Worm (Caenorhabditis elegans) whole organism, young adult: Measurements from ENCODE around the gene cup-5.

Source experiments
- C06A6.2 ChIP-seq: fragments of 200-800 bp; sonication (Bioruptor generic); conservative IDR thresholded peaks from 2 replicates; pipeline ENCODE4 v1.3.6; 2022; ENCODE audit warnings: missing genetic modification characterization, missing compliant biosample characterization
- D2030.7 ChIP-seq: fragments of 200-800 bp; sonication (Bioruptor generic); IDR thresholded peaks from 2 replicates; pipeline ENCODE4 v1.3.6; 2022; ENCODE audit warnings: missing genetic modification reagents, missing genetic modification characterization, missing compliant biosample characterization
- ama-1 ChIP-seq, 3 experiments: fragments of 150-350 bp in 1 of 3; sonication (generic microtip) in 2 of 3; optimal IDR thresholded peaks; 2 replicates each; lab custom pipeline; 2014 to 2018; ENCODE audit warnings: missing biosample characterization in 2 of 3, missing genetic modification characterization in 2 of 3, missing genetic modification reagents in 2 of 3
- attf-6 ChIP-seq: fragments of 200-800 bp; sonication (Bioruptor generic); IDR thresholded peaks from 2 replicates; pipeline ENCODE4 v1.3.6; 2022; ENCODE audit warnings: missing genetic modification reagents, missing genetic modification characterization, missing compliant biosample characterization
- ekl-4 ChIP-seq: fragments of 200-800 bp; sonication (Bioruptor generic); IDR thresholded peaks from 2 replicates; pipeline ENCODE4 v1.3.6; 2022; ENCODE audit warnings: missing genetic modification reagents, missing genetic modification characterization, missing compliant biosample characterization
- hlh-26 ChIP-seq: fragments of 200-800 bp; sonication (Bioruptor generic); conservative IDR thresholded peaks from 2 replicates; pipeline ENCODE4 v1.3.6; 2022; ENCODE audit warnings: missing genetic modification reagents, missing genetic modification characterization, missing compliant biosample characterization
- let-607 ChIP-seq, 2 experiments: fragments of 200-800 bp in 1 of 2; sonication (Bioruptor generic) in 1 of 2; sonication (generic microtip) in 1 of 2; optimal IDR thresholded peaks; 2 replicates each; lab custom pipeline; 2016 to 2018; ENCODE audit warnings: mild to moderate bottlenecking in 2 of 2, missing compliant biosample characterization in 2 of 2, missing genetic modification characterization in 2 of 2, moderate library complexity in 2 of 2, missing genotype in 1 of 2
- lin-26 ChIP-seq: fragments of 200-800 bp; sonication (Bioruptor generic); IDR thresholded peaks from 2 replicates; pipeline ENCODE4 v1.3.6; 2022; ENCODE audit warnings: missing genetic modification reagents, missing genetic modification characterization, missing compliant biosample characterization
- lin-54 ChIP-seq: fragments of 200-800 bp; sonication (Bioruptor generic); optimal IDR thresholded peaks from 2 replicates; lab custom pipeline; 2018; ENCODE audit warnings: mild to moderate bottlenecking, missing genetic modification characterization, missing compliant biosample characterization
- sea-2 ChIP-seq: fragments of 200-800 bp; sonication (Bioruptor generic); IDR thresholded peaks from 2 replicates; pipeline ENCODE4 v1.3.6; 2022; ENCODE audit warnings: missing genetic modification characterization, missing compliant biosample characterization
- unc-62 ChIP-seq: fragments of 150-350 bp; optimal IDR thresholded peaks from 2 replicates; lab custom pipeline; 2014; ENCODE audit warnings: missing biosample characterization, missing genetic modification reagents, missing genetic modification characterization

DNA sequence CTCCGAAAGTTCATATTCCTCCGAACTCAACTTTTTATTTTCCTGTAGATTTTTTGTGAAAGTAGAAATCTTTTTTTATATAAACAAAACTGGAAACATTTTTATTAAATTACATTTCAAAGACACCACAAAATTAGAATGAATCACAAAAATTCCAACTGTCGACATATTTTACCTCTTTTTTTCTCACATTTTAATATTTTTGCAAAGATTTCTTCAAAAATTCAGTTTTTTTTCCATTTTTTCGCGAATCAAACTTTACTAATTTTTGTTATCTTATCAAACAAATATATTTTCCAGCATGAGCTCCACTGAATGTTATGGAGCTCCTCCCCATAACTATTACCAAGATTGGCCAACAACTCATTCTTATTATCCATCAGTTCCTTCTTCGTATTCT, 28.6 kb upstream of the cup-5 start, which contains the start of gene ceh-13:
- no peak for TF ChIP-seq ama-1 (optimal IDR thresholded peaks at IDR 0.05; lab: Kevin White, UChicago)
- TF ChIP-seq ama-1 (GFP tag; optimal IDR thresholded peaks at IDR 0.05; lab: Kevin White, UChicago), result no peak
- no peak for TF ChIP-seq sea-2 (GFP tag; lab: Robert Waterston, UW)
- no peak for TF ChIP-seq ekl-4 (GFP tag; lab: Robert Waterston, UW)
- TF ChIP-seq hlh-26, result no peak
- TF ChIP-seq D2030.7, result no peak
- TF ChIP-seq unc-62 (GFP tag; lab: Kevin White, UChicago), result no peak
- no peak for TF ChIP-seq let-607 (tag; optimal IDR thresholded peaks at IDR 0.05; lab: Kevin White, UChicago)
- no peak for TF ChIP-seq lin-54 (GFP tag; lab: Kevin White, UChicago)
- TF ChIP-seq attf-6 (GFP tag; lab: Robert Waterston, UW), result no peak
- TF ChIP-seq lin-26 (GFP tag; lab: Robert Waterston, UW), result no peak
- no peak for TF ChIP-seq C06A6.2 (GFP tag; lab: Robert Waterston, UW)
